Worm (Caenorhabditis elegans) whole organism, L4/young adult: Measurements from ENCODE around the gene Y37H2C.4.

Source experiments
- W03F9.2 ChIP-seq: fragments of 150-350 bp; optimal IDR thresholded peaks from 2 replicates; lab custom pipeline; 2014; ENCODE audit warnings: missing biosample characterization, missing genetic modification characterization
- him-1 ChIP-seq: sonication (generic microtip); optimal IDR thresholded peaks from 2 replicates; lab custom pipeline; 2016; ENCODE audit warnings: missing genotype, missing genetic modification reagents, missing genetic modification characterization, missing compliant biosample characterization

- TF ChIP-seq him-1 (tag; lab: Kevin White, UChicago) = no peak
- no peak for TF ChIP-seq W03F9.2 (tag; lab: Kevin White, UChicago)
Observed at ce11 chrV:18265514-18265913, 5.0 kb upstream of the Y37H2C.4 start.
